In genomic region chr3L:18672203-18672602, dm6 we compare ENCODE assay signal across 1 fruit fly cellular context.
TF ChIP-seq lines count a peak whose summit lies in the region.

No protein-coding gene starts in this region.

TF ChIP-seq in whole organism, embryonic, 481 proteins besides CTCF, POLR2A, EP300 and RAD21 (continued from another document and continues in another):
- TF ChIP-seq Aef1 (GFP tag; IDR thresholded peaks at IDR 0.05; lab: Robert Waterston, UW) (no peak), caup (GFP tag; optimal IDR thresholded peaks at IDR 0.05; lab: Kevin White, UChicago; ENCODE audit: severe bottlenecking) (peak; percentile 0), lbe (GFP tag; optimal IDR thresholded peaks at IDR 0.05; lab: Kevin White, UChicago) (peak; percentile 25), CHES-1-like (GFP tag; optimal IDR thresholded peaks at IDR 0.05; lab: Kevin White, UChicago) (peak; percentile 28), grau (tag; optimal IDR thresholded peaks at IDR 0.05; lab: Kevin White, UChicago) (peak; percentile 28), sr (GFP tag; IDR thresholded peaks at IDR 0.05; lab: Robert Waterston, UW) (no peak), Xrp1 (GFP tag; IDR thresholded peaks at IDR 0.05; lab: Robert Waterston, UW) (0 out of 2 replicates have a peak, but pooled peaks have one; percentile 26), CG9932 (GFP tag; IDR thresholded peaks at IDR 0.05; lab: Robert Waterston, UW) (peak; percentile 15; the same call in 1 of the 2 replicates), pan (optimal IDR thresholded peaks at IDR 0.05; lab: Kevin White, UChicago) (no peak), pan (GFP tag; optimal IDR thresholded peaks at IDR 0.05 in 1 of 2, IDR thresholded peaks at IDR 0.05 in 1 of 2) (peak in 1 of 2 experiments; percentile 30), NC2β (GFP tag; optimal IDR thresholded peaks at IDR 0.05; lab: Kevin White, UChicago) (peak; percentile 3), CG34422 (GFP tag; IDR thresholded peaks at IDR 0.05; lab: Robert Waterston, UW) (peak; percentile 92), chm (GFP tag; IDR thresholded peaks at IDR 0.05; lab: Robert Waterston, UW) (no peak), dmrt99B (tag; optimal IDR thresholded peaks at IDR 0.05; lab: Kevin White, UChicago) (no peak), zfh1 (GFP tag; IDR thresholded peaks at IDR 0.05; lab: Robert Waterston, UW) (peak; percentile 49; the same call in 1 of the 3 replicates), NC2α (GFP tag; optimal IDR thresholded peaks at IDR 0.05; lab: Kevin White, UChicago) (no peak), sc (optimal IDR thresholded peaks at IDR 0.05; lab: Kevin White, UChicago) (no peak), sc (GFP tag; optimal IDR thresholded peaks at IDR 0.05; lab: Kevin White, UChicago) (no peak), tna (GFP tag; IDR thresholded peaks at IDR 0.05; lab: Robert Waterston, UW; ENCODE audit: partially characterized antibody) (peak; percentile 19; the same call in 1 of the 2 replicates), dpn (GFP tag; optimal IDR thresholded peaks at IDR 0.05; lab: Kevin White, UChicago) (peak in 1 of 2 experiments; percentile 29), Antp (GFP tag; optimal IDR thresholded peaks at IDR 0.05; lab: Kevin White, UChicago) (peak; percentile 41), CG7372 (GFP tag; IDR thresholded peaks at IDR 0.05; lab: Robert Waterston, UW) (peak; percentile 14; the same call in 1 of the 2 replicates), CG16863 (GFP tag; optimal IDR thresholded peaks at IDR 0.05; lab: Kevin White, UChicago) (peak; percentile 15), z (GFP tag; IDR thresholded peaks at IDR 0.05; lab: Robert Waterston, UW) (no peak), MBD-R2 (GFP tag; IDR thresholded peaks at IDR 0.05; lab: Robert Waterston, UW) (peak; percentile 54; the same call in 1 of the 2 replicates), nerfin-2 (GFP tag; IDR thresholded peaks at IDR 0.05; lab: Robert Waterston, UW; ENCODE audit: partially characterized antibody) (no peak), Doc3 (GFP tag; IDR thresholded peaks at IDR 0.05; lab: Robert Waterston, UW; ENCODE audit: partially characterized antibody) (no peak), CG17328 (GFP tag; IDR thresholded peaks at IDR 0.05; lab: Robert Waterston, UW) (0 out of 2 replicates have a peak, but pooled peaks have one; percentile 33), CG11093 (GFP tag; IDR thresholded peaks at IDR 0.05; lab: Robert Waterston, UW) (no peak), ac (GFP tag; optimal IDR thresholded peaks at IDR 0.05; lab: Kevin White, UChicago) (no peak), stwl (tag; optimal IDR thresholded peaks at IDR 0.05; lab: Kevin White, UChicago) (peak; percentile 40), Atf3 (GFP tag; optimal IDR thresholded peaks at IDR 0.05; lab: Kevin White, UChicago) (no peak), CG9797 (GFP tag; optimal IDR thresholded peaks at IDR 0.05; lab: Kevin White, UChicago) (peak; percentile 15), CG11247 (GFP tag; IDR thresholded peaks at IDR 0.05; lab: Robert Waterston, UW) (0 out of 2 replicates have a peak, but pooled peaks have one; percentile 16), nerfin-1 (tag; optimal IDR thresholded peaks at IDR 0.05; lab: Kevin White, UChicago) (no peak), CG2712 (tag; optimal IDR thresholded peaks at IDR 0.05; lab: Kevin White, UChicago) (peak; percentile 17), CG12104 (GFP tag; optimal IDR thresholded peaks at IDR 0.05; lab: Kevin White, UChicago) (no peak), CG30403 (GFP tag; optimal IDR thresholded peaks at IDR 0.05; lab: Kevin White, UChicago) (peak; percentile 14), ap (GFP tag; IDR thresholded peaks at IDR 0.05; lab: Robert Waterston, UW) (no peak), al (GFP tag; IDR thresholded peaks at IDR 0.05; lab: Robert Waterston, UW) (0 out of 2 replicates have a peak, but pooled peaks have one; percentile 19), ab (GFP tag; optimal IDR thresholded peaks at IDR 0.05; lab: Kevin White, UChicago) (no peak), esg (GFP tag; conservative IDR thresholded peaks at IDR 0.05; lab: Robert Waterston, UW) (no peak), CG6689 (GFP tag; IDR thresholded peaks at IDR 0.05; lab: Robert Waterston, UW) (no peak), CrebB (tag; optimal IDR thresholded peaks at IDR 0.05; lab: Kevin White, UChicago) (no peak), Dek (tag; optimal IDR thresholded peaks at IDR 0.05; lab: Kevin White, UChicago) (no peak), chn (GFP tag; optimal IDR thresholded peaks at IDR 0.05; lab: Kevin White, UChicago) (peak; percentile 10), CG18476 (GFP tag; optimal IDR thresholded peaks at IDR 0.05; lab: Kevin White, UChicago) (no peak), Fer1 (GFP tag; optimal IDR thresholded peaks at IDR 0.05; lab: Kevin White, UChicago) (peak; percentile 19), Sry-β (GFP tag; optimal IDR thresholded peaks at IDR 0.05; lab: Kevin White, UChicago) (no peak), Lpt (GFP tag; optimal IDR thresholded peaks at IDR 0.05; lab: Kevin White, UChicago) (no peak), HLH54F (GFP tag; optimal IDR thresholded peaks at IDR 0.05; lab: Kevin White, UChicago) (peak; percentile 31), wek (GFP tag; optimal IDR thresholded peaks at IDR 0.05; lab: Kevin White, UChicago) (no peak), CG1603 (tag; optimal IDR thresholded peaks at IDR 0.05; lab: Kevin White, UChicago) (peak; percentile 63), rib (GFP tag; IDR thresholded peaks at IDR 0.05; lab: Robert Waterston, UW) (peak; percentile 97), CG14441 (GFP tag; IDR thresholded peaks at IDR 0.05; lab: Robert Waterston, UW) (0 out of 2 replicates have a peak, but pooled peaks have one; percentile 21), lov (optimal IDR thresholded peaks at IDR 0.05; lab: Kevin White, UChicago) (no peak), lov (GFP tag; IDR thresholded peaks at IDR 0.05; lab: Robert Waterston, UW) (no peak), slp2 (GFP tag; optimal IDR thresholded peaks at IDR 0.05; lab: Kevin White, UChicago) (peak; percentile 7), CG33557 (GFP tag; optimal IDR thresholded peaks at IDR 0.05; lab: Kevin White, UChicago) (no peak), HmgZ (tag; optimal IDR thresholded peaks at IDR 0.05; lab: Kevin White, UChicago) (peak; percentile 31), bbx (GFP tag; IDR thresholded peaks at IDR 0.05; lab: Robert Waterston, UW; ENCODE audit: partially characterized antibody) (peak; percentile 33; the same call in 1 of the 2 replicates), sug (tag; optimal IDR thresholded peaks at IDR 0.05; lab: Kevin White, UChicago) (peak; percentile 9), Hand (GFP tag; optimal IDR thresholded peaks at IDR 0.05; lab: Kevin White, UChicago) (no peak), nau (GFP tag; optimal IDR thresholded peaks at IDR 0.05; lab: Kevin White, UChicago) (no peak), CG14710 (tag; optimal IDR thresholded peaks at IDR 0.05; lab: Kevin White, UChicago) (peak; percentile 9), danr (GFP tag; IDR thresholded peaks at IDR 0.05; lab: Robert Waterston, UW) (no peak), Lhr (GFP tag; optimal IDR thresholded peaks at IDR 0.05; lab: Kevin White, UChicago) (no peak), vvl (GFP tag; IDR thresholded peaks at IDR 0.05; lab: Robert Waterston, UW) (peak; percentile 49; the same call in 1 of the 2 replicates), CG43689 (GFP tag; IDR thresholded peaks at IDR 0.05; lab: Robert Waterston, UW) (no peak), tio (GFP tag; optimal IDR thresholded peaks at IDR 0.05; lab: Kevin White, UChicago) (no peak), CG14050 (GFP tag; IDR thresholded peaks at IDR 0.05; lab: Robert Waterston, UW) (no peak), CG11696 (GFP tag; IDR thresholded peaks at IDR 0.05; lab: Robert Waterston, UW) (no peak), sens (GFP tag; lab: Kevin White, UChicago) (peak; percentile 86), CG6272 (GFP tag; IDR thresholded peaks at IDR 0.05; lab: Robert Waterston, UW) (0 out of 2 replicates have a peak, but pooled peaks have one; percentile 30), Blimp-1 (GFP tag; optimal IDR thresholded peaks at IDR 0.05; lab: Kevin White, UChicago) (no peak), CG9609 (GFP tag; optimal IDR thresholded peaks at IDR 0.05; lab: Kevin White, UChicago) (no peak), ftz-f1 (GFP tag; optimal IDR thresholded peaks at IDR 0.05; lab: Kevin White, UChicago) (peak; percentile 51), Ptx1 (GFP tag; IDR thresholded peaks at IDR 0.05; lab: Robert Waterston, UW) (no peak), E2f2 (GFP tag; IDR thresholded peaks at IDR 0.05; lab: Robert Waterston, UW) (peak; percentile 47; the same call in 1 of the 2 replicates), GATAe (GFP tag; conservative IDR thresholded peaks at IDR 0.05; lab: Robert Waterston, UW) (no peak), Hmx (GFP tag; optimal IDR thresholded peaks at IDR 0.05; lab: Kevin White, UChicago) (no peak), ind (GFP tag; optimal IDR thresholded peaks at IDR 0.05; lab: Kevin White, UChicago) (peak; percentile 40), onecut (GFP tag; IDR thresholded peaks at IDR 0.05; lab: Robert Waterston, UW) (no peak), vfl (GFP tag; optimal IDR thresholded peaks at IDR 0.05; lab: Kevin White, UChicago) (peak; percentile 1), zen2 (GFP tag; IDR thresholded peaks at IDR 0.05; lab: Robert Waterston, UW; ENCODE audit: partially characterized antibody) (no peak), Hr51 (GFP tag; optimal IDR thresholded peaks at IDR 0.05; lab: Kevin White, UChicago) (no peak), gcm (GFP tag; optimal IDR thresholded peaks at IDR 0.05; lab: Kevin White, UChicago) (peak; percentile 1), CG11504 (tag; optimal IDR thresholded peaks at IDR 0.05; lab: Kevin White, UChicago) (peak; percentile 50), ase (GFP tag; IDR thresholded peaks at IDR 0.05; lab: Robert Waterston, UW) (no peak), Xbp1 (GFP tag; optimal IDR thresholded peaks at IDR 0.05; lab: Kevin White, UChicago) (peak; percentile 19), Pdp1 (GFP tag; optimal IDR thresholded peaks at IDR 0.05; lab: Kevin White, UChicago) (peak in 1 of 2 experiments; percentile 7), Mrtf (GFP tag; IDR thresholded peaks at IDR 0.05; lab: Robert Waterston, UW) (no peak), h (optimal IDR thresholded peaks at IDR 0.05; lab: Kevin White, UChicago) (no peak), Dp (GFP tag; optimal IDR thresholded peaks at IDR 0.05; lab: Kevin White, UChicago) (no peak), prd (optimal IDR thresholded peaks at IDR 0.05; lab: Kevin White, UChicago) (no peak), prd (GFP tag; IDR thresholded peaks at IDR 0.05; lab: Robert Waterston, UW) (peak; percentile 6; the same call in 1 of the 3 replicates), CG33213 (GFP tag; optimal IDR thresholded peaks at IDR 0.05; lab: Kevin White, UChicago) (peak; percentile 14), Dad (GFP tag; optimal IDR thresholded peaks at IDR 0.05; lab: Kevin White, UChicago) (no peak), Meics (GFP tag; optimal IDR thresholded peaks at IDR 0.05; lab: Kevin White, UChicago) (peak; percentile 18), Bteb2 (GFP tag; optimal IDR thresholded peaks at IDR 0.05; lab: Kevin White, UChicago) (peak; percentile 11), chinmo (GFP tag; IDR thresholded peaks at IDR 0.05; lab: Robert Waterston, UW; ENCODE audit: partially characterized antibody) (no peak), CG10209 (GFP tag; optimal IDR thresholded peaks at IDR 0.05; lab: Kevin White, UChicago) (no peak), C15 (GFP tag; IDR thresholded peaks at IDR 0.05; lab: Robert Waterston, UW) (no peak), CG15514 (GFP tag; optimal IDR thresholded peaks at IDR 0.05; lab: Kevin White, UChicago) (peak; percentile 96), scrt (GFP tag; optimal IDR thresholded peaks at IDR 0.05; lab: Kevin White, UChicago) (peak; percentile 38), ewg (GFP tag; optimal IDR thresholded peaks at IDR 0.05; lab: Kevin White, UChicago) (peak; percentile 13), CG18599 (GFP tag; optimal IDR thresholded peaks at IDR 0.05; lab: Kevin White, UChicago) (peak; percentile 37), CG4424 (GFP tag; optimal IDR thresholded peaks at IDR 0.05; lab: Kevin White, UChicago) (peak; percentile 7), dm (GFP tag; optimal IDR thresholded peaks at IDR 0.05; lab: Kevin White, UChicago) (peak; percentile 8), inv (GFP tag; IDR thresholded peaks at IDR 0.05; lab: Robert Waterston, UW; ENCODE audit: partially characterized antibody) (no peak), YL-1 (GFP tag; optimal IDR thresholded peaks at IDR 0.05; lab: Kevin White, UChicago) (peak; percentile 42), CG6791 (GFP tag; IDR thresholded peaks at IDR 0.05; lab: Robert Waterston, UW; ENCODE audit: partially characterized antibody) (peak; percentile 31; the same call in 1 of the 3 replicates), fd96Cb (tag; optimal IDR thresholded peaks at IDR 0.05; lab: Kevin White, UChicago) (no peak), CG13624 (GFP tag; optimal IDR thresholded peaks at IDR 0.05; lab: Kevin White, UChicago) (peak; percentile 41), CG2116 (GFP tag; optimal IDR thresholded peaks at IDR 0.05; lab: Kevin White, UChicago) (no peak), Hr3 (GFP tag; optimal IDR thresholded peaks at IDR 0.05; lab: Kevin White, UChicago) (no peak), wor (GFP tag; IDR thresholded peaks at IDR 0.05; lab: Robert Waterston, UW) (no peak), pita (GFP tag; optimal IDR thresholded peaks at IDR 0.05; lab: Kevin White, UChicago) (no peak), Med (GFP tag; lab: Kevin White, UChicago) (peak; percentile 84), PHDP (tag; optimal IDR thresholded peaks at IDR 0.05; lab: Kevin White, UChicago) (peak; percentile 9), Fer3 (tag; optimal IDR thresholded peaks at IDR 0.05; lab: Kevin White, UChicago) (peak; percentile 25), CG10462 (GFP tag; optimal IDR thresholded peaks at IDR 0.05; lab: Kevin White, UChicago) (no peak), klu (GFP tag; IDR thresholded peaks at IDR 0.05; lab: Robert Waterston, UW) (no peak), CG8359 (GFP tag; optimal IDR thresholded peaks at IDR 0.05; lab: Kevin White, UChicago; ENCODE audit: borderline replicate concordance) (no peak), dysf (GFP tag; IDR thresholded peaks at IDR 0.05; lab: Robert Waterston, UW) (peak; percentile 33; the same call in 1 of the 3 replicates), crol (GFP tag; IDR thresholded peaks at IDR 0.05; lab: Robert Waterston, UW) (peak; percentile 99), CG1792 (GFP tag; optimal IDR thresholded peaks at IDR 0.05; lab: Kevin White, UChicago) (no peak), Chrac-16 (GFP tag; optimal IDR thresholded peaks at IDR 0.05; lab: Kevin White, UChicago) (no peak), sisA (GFP tag; IDR thresholded peaks at IDR 0.05; lab: Robert Waterston, UW) (0 out of 2 replicates have a peak, but pooled peaks have one; percentile 8), unpg (GFP tag; optimal IDR thresholded peaks at IDR 0.05; lab: Kevin White, UChicago) (peak; percentile 16), CG10267 (tag; optimal IDR thresholded peaks at IDR 0.05; lab: Kevin White, UChicago) (peak; percentile 18)
